Worm (Caenorhabditis elegans) whole organism, L3 larva: ENCODE data around the gene F54H12.2.

Experiments used
- aly-2 ChIP-seq: fragments of 150-350 bp; optimal IDR thresholded peaks from 2 replicates; lab custom pipeline; 2014; ENCODE audit warnings: missing biosample characterization, missing genetic modification characterization
- ama-1 ChIP-seq: fragments of 150-350 bp; optimal IDR thresholded peaks from 2 replicates; lab custom pipeline; 2018
- ceh-28 ChIP-seq: fragments of 150-350 bp; optimal IDR thresholded peaks from 2 replicates; lab custom pipeline; 2014; ENCODE audit warnings: missing biosample characterization, missing genetic modification reagents, missing genetic modification characterization
- ceh-9 ChIP-seq: sonication (generic microtip); optimal IDR thresholded peaks from 2 replicates; lab custom pipeline; 2018; ENCODE audit warnings: missing biosample characterization, missing genetic modification characterization
- daf-12 ChIP-seq: fragments of 150-350 bp; optimal IDR thresholded peaks from 2 replicates; lab custom pipeline; 2014; ENCODE audit warnings: missing biosample characterization, missing genetic modification reagents, missing genetic modification characterization
- egl-27 ChIP-seq: sonication (generic microtip); optimal IDR thresholded peaks from 4 replicates; lab custom pipeline; 2017; ENCODE audit warnings: missing biosample characterization, missing genetic modification reagents, missing genetic modification characterization
- egl-5 ChIP-seq: fragments of 150-350 bp; optimal IDR thresholded peaks from 2 replicates; lab custom pipeline; 2017; ENCODE audit warnings: missing biosample characterization, missing genetic modification reagents, missing genetic modification characterization, inconsistent platforms
- elt-1 ChIP-seq: fragments of 150-350 bp; optimal IDR thresholded peaks from 2 replicates; lab custom pipeline; 2014; ENCODE audit warnings: missing biosample characterization, missing genetic modification characterization
- elt-2 ChIP-seq: sonication (generic microtip); optimal IDR thresholded peaks from 2 replicates; lab custom pipeline; 2016; ENCODE audit warnings: missing genetic modification reagents, mild to moderate bottlenecking, missing genetic modification characterization, missing compliant biosample characterization
- elt-3 ChIP-seq, 3 experiments: fragments of 150-350 bp in 1 of 3; sonication (generic microtip) in 2 of 3; optimal IDR thresholded peaks; 2 replicates in 2 of 3; 4 replicates in 1 of 3; lab custom pipeline; 2014 to 2017; ENCODE audit warnings: missing biosample characterization in 3 of 3, missing genetic modification characterization in 3 of 3
- fkh-10 ChIP-seq: sonication (generic microtip); optimal IDR thresholded peaks from 2 replicates; lab custom pipeline; 2017; ENCODE audit warnings: missing biosample characterization, missing genetic modification reagents, missing genetic modification characterization
- fos-1 ChIP-seq: fragments of 150-350 bp; optimal IDR thresholded peaks from 2 replicates; lab custom pipeline; 2014; ENCODE audit warnings: missing biosample characterization, missing genetic modification characterization
- hmg-11 ChIP-seq: sonication (generic microtip); optimal IDR thresholded peaks from 2 replicates; lab custom pipeline; 2016; ENCODE audit warnings: missing genetic modification characterization, missing compliant biosample characterization
- jun-1 ChIP-seq: fragments of 150-350 bp; optimal IDR thresholded peaks from 2 replicates; lab custom pipeline; 2014; ENCODE audit warnings: missing biosample characterization, missing genetic modification reagents, missing genetic modification characterization
- lin-15B ChIP-seq: fragments of 150-350 bp; optimal IDR thresholded peaks from 2 replicates; lab custom pipeline; 2014; ENCODE audit warnings: missing biosample characterization, missing genetic modification characterization
- lin-39 ChIP-seq: fragments of 150-350 bp; optimal IDR thresholded peaks from 2 replicates; lab custom pipeline; 2018; ENCODE audit warnings: missing biosample characterization, missing genetic modification reagents, missing genetic modification characterization
- mdl-1 ChIP-seq: fragments of 150-350 bp; optimal IDR thresholded peaks from 2 replicates; lab custom pipeline; 2014; ENCODE audit warnings: missing biosample characterization, missing genetic modification characterization
- nfya-1 ChIP-seq: sonication (generic microtip); optimal IDR thresholded peaks from 2 replicates; lab custom pipeline; 2017; ENCODE audit warnings: missing genetic modification characterization, mild to moderate bottlenecking, missing compliant biosample characterization, antibody characterized with exemption, moderate library complexity; ENCODE audit not compliant: insufficient read depth
- nhr-11 ChIP-seq: fragments of 150-350 bp; optimal IDR thresholded peaks from 2 replicates; lab custom pipeline; 2014; ENCODE audit warnings: missing biosample characterization, missing genetic modification characterization
- nhr-12 ChIP-seq: fragments of 150-350 bp; optimal IDR thresholded peaks from 2 replicates; lab custom pipeline; 2014; ENCODE audit warnings: missing biosample characterization, missing genetic modification characterization
- nhr-23 ChIP-seq: fragments of 150-350 bp; optimal IDR thresholded peaks from 2 replicates; lab custom pipeline; 2014; ENCODE audit warnings: missing biosample characterization, missing genetic modification reagents, missing genetic modification characterization
- nhr-237 ChIP-seq: fragments of 150-350 bp; optimal IDR thresholded peaks from 2 replicates; lab custom pipeline; 2014; ENCODE audit warnings: missing biosample characterization, missing genetic modification characterization
- nhr-28 ChIP-seq: fragments of 150-350 bp; optimal IDR thresholded peaks from 2 replicates; lab custom pipeline; 2014; ENCODE audit warnings: missing biosample characterization, missing genetic modification characterization
- nhr-43 ChIP-seq: sonication (generic microtip); optimal IDR thresholded peaks from 2 replicates; lab custom pipeline; 2016; ENCODE audit warnings: mild to moderate bottlenecking, missing genetic modification characterization, missing compliant biosample characterization; ENCODE audit not compliant: poor library complexity, severe bottlenecking
- nhr-67 ChIP-seq: fragments of 150-350 bp; optimal IDR thresholded peaks from 2 replicates; lab custom pipeline; 2014; ENCODE audit warnings: missing biosample characterization, missing genetic modification characterization
- pha-4 ChIP-seq: fragments of 150-350 bp; optimal IDR thresholded peaks from 2 replicates; lab custom pipeline; 2014; ENCODE audit warnings: missing biosample characterization, missing genetic modification reagents, missing genetic modification characterization
- pqm-1 ChIP-seq: fragments of 150-350 bp; optimal IDR thresholded peaks from 2 replicates; lab custom pipeline; 2017; ENCODE audit warnings: missing biosample characterization, missing genetic modification characterization, inconsistent platforms
- sea-2 ChIP-seq: fragments of 150-350 bp; sonication (generic microtip); optimal IDR thresholded peaks from 4 replicates; lab custom pipeline; 2014; ENCODE audit warnings: missing biosample characterization, missing genetic modification reagents, missing genetic modification characterization
- skn-1 ChIP-seq: fragments of 150-350 bp; optimal IDR thresholded peaks from 2 replicates; lab custom pipeline; 2014; ENCODE audit warnings: missing biosample characterization, missing genetic modification characterization
- tbx-2 ChIP-seq: sonication (generic microtip); optimal IDR thresholded peaks from 2 replicates; lab custom pipeline; 2016; ENCODE audit warnings: mild to moderate bottlenecking, missing genetic modification characterization, missing compliant biosample characterization
- unc-62 ChIP-seq: fragments of 150-350 bp; sonication (generic microtip); optimal IDR thresholded peaks from 4 replicates; lab custom pipeline; 2014; ENCODE audit warnings: missing biosample characterization, missing genetic modification reagents, missing genetic modification characterization
- ztf-11 ChIP-seq: fragments of 150-350 bp; optimal IDR thresholded peaks from 2 replicates; lab custom pipeline; 2014; ENCODE audit warnings: missing biosample characterization, missing genetic modification characterization
- ztf-4 ChIP-seq: fragments of 150-350 bp; optimal IDR thresholded peaks from 2 replicates; lab custom pipeline; 2014; ENCODE audit warnings: missing biosample characterization, missing genetic modification characterization

F54H12.2 gene

ce11 chrIII:7950447-7950846, 13.9 kb upstream of the F54H12.2 start:
- TF ChIP-seq tbx-2 (peak; percentile 35), nhr-43 (tag; lab: Kevin White, UChicago) (peak; percentile 91), fkh-10 (GFP tag; lab: Kevin White, UChicago) (no peak)
- TF ChIP-seq, all 47 proteins: peak for 2

ce11 chrIII:7952077-7952765, 12.2 kb upstream of the F54H12.2 start, which contains the start of gene C29E4.15:
Gene C29E4.15, plus strand, starts transcription at chrIII:7952623.
- TF ChIP-seq ceh-9 (tag; lab: Kevin White, UChicago) (no peak), egl-5 (tag; lab: Kevin White, UChicago) (peak; percentile 21), pqm-1 (tag; lab: Kevin White, UChicago) (no peak), jun-1 (tag; lab: Kevin White, UChicago) (no peak), skn-1 (no peak), elt-2 (tag; lab: Kevin White, UChicago) (no peak), nhr-12 (tag; lab: Kevin White, UChicago) (no peak), daf-12 (tag; lab: Kevin White, UChicago) (no peak), nhr-23 (tag; lab: Kevin White, UChicago) (no peak), nfya-1 (peak; percentile 68), nhr-28 (no peak), ceh-28 (tag; lab: Kevin White, UChicago) (no peak), lin-15B (tag; lab: Kevin White, UChicago) (peak; percentile 70), fos-1 (no peak), mdl-1 (tag; lab: Kevin White, UChicago) (no peak), hmg-11 (tag; lab: Kevin White, UChicago) (peak; percentile 19), pha-4 (tag; lab: Kevin White, UChicago) (peak; percentile 32), nhr-67 (tag; lab: Kevin White, UChicago) (no peak)

DNA sequence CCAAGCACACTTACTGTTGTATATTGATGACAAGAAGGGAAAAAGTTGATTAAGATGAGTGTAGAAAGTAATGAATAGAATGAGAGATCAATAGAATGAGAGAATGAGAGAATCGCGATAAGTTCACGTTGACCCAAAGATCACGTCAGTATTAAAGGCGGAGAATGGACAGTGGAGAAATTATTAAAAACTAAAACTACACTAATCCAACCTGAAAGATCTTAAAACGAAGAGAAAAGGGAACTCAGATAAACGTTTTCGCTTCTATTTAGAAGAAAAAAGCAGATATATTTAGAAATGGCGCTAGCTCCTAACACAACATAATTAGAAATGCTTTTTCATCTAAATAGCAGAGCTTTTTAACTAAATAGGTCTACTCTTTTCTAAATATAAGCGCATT, 11.2 kb upstream of the F54H12.2 start, which contains the start of gene let-754:
Gene let-754, minus strand, starts transcription at position 101 of the 400 bp plus-strand sequence.
- TF ChIP-seq fkh-10 (GFP tag; lab: Kevin White, UChicago) (no peak), ztf-4 (no peak), lin-39 (tag; lab: Kevin White, UChicago) (no peak), elt-1 (tag; lab: Kevin White, UChicago) (no peak), mdl-1 (tag; lab: Kevin White, UChicago) (no peak), skn-1 (no peak), ceh-28 (tag; lab: Kevin White, UChicago) (no peak), egl-5 (tag; lab: Kevin White, UChicago) (no peak), tbx-2 (no peak)

DNA sequence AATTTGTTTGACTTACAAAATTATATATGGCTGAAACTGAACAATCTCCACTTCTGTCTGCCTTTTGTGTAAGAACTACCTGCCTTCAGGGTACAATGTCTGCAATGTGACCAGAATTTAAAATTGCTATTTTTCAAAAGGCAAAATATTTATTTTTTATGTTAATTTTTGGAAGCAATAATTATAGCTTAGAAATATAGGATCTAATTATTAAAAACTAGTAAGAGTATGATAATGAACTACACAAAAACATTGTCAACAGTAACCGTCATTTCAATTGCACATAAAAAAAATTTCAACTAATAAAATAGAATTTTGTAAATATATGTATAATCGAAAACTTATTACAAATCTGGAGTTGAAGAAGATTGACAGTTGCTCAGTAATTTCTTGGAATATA, 7.4 kb upstream of the F54H12.2 start, which contains the start of gene C29E4.9:
Gene C29E4.9, minus strand, starts transcription at position 101 of the 400 bp plus-strand sequence.
- TF ChIP-seq skn-1 (no peak), unc-62 (no peak), nhr-28 (no peak), elt-2 (tag; lab: Kevin White, UChicago) (no peak), egl-5 (tag; lab: Kevin White, UChicago) (no peak), ama-1 (lab: Kevin White, UChicago) (no peak), nfya-1 (no peak), nhr-237 (no peak), ztf-11 (tag; lab: Kevin White, UChicago) (no peak), nhr-23 (tag; lab: Kevin White, UChicago) (no peak), aly-2 (tag; lab: Kevin White, UChicago) (no peak), sea-2 (GFP tag; lab: Kevin White, UChicago) (no peak), elt-3 (tag; optimal IDR thresholded peaks at IDR 0.05; lab: Kevin White, UChicago) (no peak), nhr-67 (tag; lab: Kevin White, UChicago) (no peak), egl-27 (tag; lab: Kevin White, UChicago) (no peak), nhr-11 (tag; lab: Kevin White, UChicago) (no peak)

DNA sequence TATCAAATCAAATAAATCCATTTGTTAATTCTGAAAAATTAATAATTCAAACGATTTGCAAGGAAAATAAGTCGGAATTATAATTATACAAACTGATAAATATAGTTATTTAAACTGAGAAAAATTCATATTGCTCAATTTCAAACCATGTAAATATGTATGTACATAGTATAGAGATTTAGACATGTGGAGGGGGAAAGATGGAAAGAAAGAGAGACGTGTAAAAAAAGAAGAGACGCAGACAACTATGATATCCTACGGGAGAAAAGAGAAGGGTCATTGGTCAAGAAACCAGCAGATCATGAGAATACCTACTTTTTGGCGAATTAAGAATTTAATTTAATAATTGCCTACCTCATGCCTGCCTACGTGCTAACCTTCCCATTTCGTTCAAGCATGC, 6.3 kb upstream of the F54H12.2 start, which contains the start of gene C29E4.11:
Gene C29E4.11, minus strand, starts transcription at position 30 of the 400 bp plus-strand sequence.
- TF ChIP-seq nhr-28 (no peak), nhr-23 (tag; lab: Kevin White, UChicago) (peak; percentile 30), nhr-237 (no peak), pha-4 (tag; lab: Kevin White, UChicago) (peak; percentile 66), nfya-1 (peak; percentile 32), sea-2 (GFP tag; lab: Kevin White, UChicago) (no peak)
